Worm (Caenorhabditis elegans): Measurements from ENCODE around the gene srx-76.

DNA sequence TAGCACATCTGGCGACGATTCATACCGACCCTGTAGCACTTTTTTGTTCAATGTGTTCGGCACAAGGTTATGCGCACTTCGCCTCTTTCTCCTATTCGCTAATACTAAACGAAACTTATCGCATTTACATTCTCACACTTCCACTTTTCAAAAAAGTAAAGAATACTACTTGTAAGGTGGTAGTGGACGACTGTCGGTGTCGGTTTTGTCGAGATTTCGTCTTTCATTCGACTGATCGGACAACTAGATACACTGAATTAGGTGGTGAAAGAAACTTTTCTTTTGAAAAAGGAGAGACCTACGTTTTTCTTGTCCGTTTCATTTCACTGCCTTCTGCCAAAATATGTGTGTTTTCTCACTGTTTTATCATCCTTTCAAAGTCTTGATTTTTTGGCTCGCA lies 6.0 kb downstream of the srx-76 start:
- TF ChIP-seq W03F9.2 (tag; optimal IDR thresholded peaks at IDR 0.05) (no peak), dao-5 (tag; optimal IDR thresholded peaks at IDR 0.05) (no peak), him-1 (tag; optimal IDR thresholded peaks at IDR 0.05) (no peak)
